Fruit fly (Drosophila melanogaster): ENCODE results near the gene nerfin-1.

Gene nerfin-1

dm6 chr3L:917225-917624, 8.3 kb downstream of the nerfin-1 start (continued):
- no peak for TF ChIP-seq fd102C (GFP tag; optimal IDR thresholded peaks at IDR 0.05)
- TF ChIP-seq CG17328 (GFP tag; IDR thresholded peaks at IDR 0.05): no peak
- peak; percentile 32 for TF ChIP-seq CG10543 (GFP tag; optimal IDR thresholded peaks at IDR 0.05)
- TF ChIP-seq Sox102F (GFP tag; optimal IDR thresholded peaks at IDR 0.05): peak; percentile 45
- TF ChIP-seq grn (GFP tag; optimal IDR thresholded peaks at IDR 0.05): no peak
- no peak for TF ChIP-seq CG7357 (GFP tag; IDR thresholded peaks at IDR 0.05)
- peak; percentile 35 for TF ChIP-seq CG17829 (tag; optimal IDR thresholded peaks at IDR 0.05)
- no peak for TF ChIP-seq CG4360 (GFP tag; IDR thresholded peaks at IDR 0.05)
- TF ChIP-seq gem (tag; optimal IDR thresholded peaks at IDR 0.05): peak; percentile 46
- TF ChIP-seq Neu2 (GFP tag; optimal IDR thresholded peaks at IDR 0.05; ENCODE audit: borderline replicate concordance): no peak
- TF ChIP-seq BEAF-32 (GFP tag; optimal IDR thresholded peaks at IDR 0.05): no peak
- no peak for TF ChIP-seq CG11696 (GFP tag; IDR thresholded peaks at IDR 0.05)
- no peak for TF ChIP-seq Xbp1 (GFP tag; optimal IDR thresholded peaks at IDR 0.05)
- TF ChIP-seq pnt (GFP tag; optimal IDR thresholded peaks at IDR 0.05): no peak
- TF ChIP-seq D19B (GFP tag; optimal IDR thresholded peaks at IDR 0.05): no peak
- no peak for TF ChIP-seq CG12219 (GFP tag; optimal IDR thresholded peaks at IDR 0.05)
- TF ChIP-seq z (GFP tag; IDR thresholded peaks at IDR 0.05): no peak
- no peak for TF ChIP-seq TFAM (GFP tag; optimal IDR thresholded peaks at IDR 0.05)
- TF ChIP-seq tx (GFP tag; optimal IDR thresholded peaks at IDR 0.05): no peak
- peak; percentile 9 for TF ChIP-seq CG18476 (GFP tag; optimal IDR thresholded peaks at IDR 0.05)
- TF ChIP-seq Fer3 (tag; optimal IDR thresholded peaks at IDR 0.05): peak; percentile 59
- TF ChIP-seq ham (GFP tag; IDR thresholded peaks at IDR 0.05): no peak
- TF ChIP-seq ro (GFP tag; IDR thresholded peaks at IDR 0.05): no peak
- TF ChIP-seq chm (GFP tag; IDR thresholded peaks at IDR 0.05): no peak
- TF ChIP-seq lmd (GFP tag; IDR thresholded peaks at IDR 0.05): peak; percentile 49
- no peak for TF ChIP-seq eyg (GFP tag; optimal IDR thresholded peaks at IDR 0.05)
- no peak for TF ChIP-seq az2 (GFP tag; optimal IDR thresholded peaks at IDR 0.05)
- no peak for TF ChIP-seq sna (GFP tag; IDR thresholded peaks at IDR 0.05; ENCODE audit: partially characterized antibody)
- TF ChIP-seq CG32772 (GFP tag; IDR thresholded peaks at IDR 0.05): no peak
- TF ChIP-seq CG7372 (GFP tag; IDR thresholded peaks at IDR 0.05): no peak
- no peak for TF ChIP-seq Camta (GFP tag; optimal IDR thresholded peaks at IDR 0.05)
- no peak for TF ChIP-seq CG13775 (GFP tag; optimal IDR thresholded peaks at IDR 0.05)
- TF ChIP-seq CG12236 (GFP tag; optimal IDR thresholded peaks at IDR 0.05): no peak
- no peak for TF ChIP-seq CG31388 (GFP tag; optimal IDR thresholded peaks at IDR 0.05)
- no peak for TF ChIP-seq twi (tag; optimal IDR thresholded peaks at IDR 0.05)
- no peak for TF ChIP-seq dan (GFP tag; IDR thresholded peaks at IDR 0.05)
- no peak for TF ChIP-seq luna (GFP tag; optimal IDR thresholded peaks at IDR 0.05)
- TF ChIP-seq Jarid2 (GFP tag; optimal IDR thresholded peaks at IDR 0.05): no peak
- no peak for TF ChIP-seq pho (GFP tag; optimal IDR thresholded peaks at IDR 0.05)
- TF ChIP-seq CG31365 (tag; optimal IDR thresholded peaks at IDR 0.05): no peak
- no peak for TF ChIP-seq CG16813 (GFP tag; IDR thresholded peaks at IDR 0.05; ENCODE audit: partially characterized antibody)
- TF ChIP-seq unc-4 (GFP tag; IDR thresholded peaks at IDR 0.05; ENCODE audit: partially characterized antibody): no peak
- TF ChIP-seq CG2120 (GFP tag; optimal IDR thresholded peaks at IDR 0.05): peak; percentile 48
- peak; percentile 21 for TF ChIP-seq CG12769 (tag; optimal IDR thresholded peaks at IDR 0.05)
- no peak for TF ChIP-seq zen2 (GFP tag; IDR thresholded peaks at IDR 0.05; ENCODE audit: partially characterized antibody)
- TF ChIP-seq fd96Cb (tag; optimal IDR thresholded peaks at IDR 0.05): peak; percentile 6
- TF ChIP-seq CG13894 (tag; optimal IDR thresholded peaks at IDR 0.05): peak; percentile 17
- TF ChIP-seq sim (GFP tag; IDR thresholded peaks at IDR 0.05): no peak
- TF ChIP-seq Hr51 (GFP tag; optimal IDR thresholded peaks at IDR 0.05): peak in 1 of 2 experiments; percentile 47
- no peak for TF ChIP-seq CG4854 (GFP tag; optimal IDR thresholded peaks at IDR 0.05)
- TF ChIP-seq Nf-YA (GFP tag; IDR thresholded peaks at IDR 0.05): no peak
- no peak for TF ChIP-seq CG17912 (GFP tag; optimal IDR thresholded peaks at IDR 0.05)

Measured in whole organism, embryonic.